Worm (Caenorhabditis elegans): ENCODE results near the gene M05D6.9.

DNA sequence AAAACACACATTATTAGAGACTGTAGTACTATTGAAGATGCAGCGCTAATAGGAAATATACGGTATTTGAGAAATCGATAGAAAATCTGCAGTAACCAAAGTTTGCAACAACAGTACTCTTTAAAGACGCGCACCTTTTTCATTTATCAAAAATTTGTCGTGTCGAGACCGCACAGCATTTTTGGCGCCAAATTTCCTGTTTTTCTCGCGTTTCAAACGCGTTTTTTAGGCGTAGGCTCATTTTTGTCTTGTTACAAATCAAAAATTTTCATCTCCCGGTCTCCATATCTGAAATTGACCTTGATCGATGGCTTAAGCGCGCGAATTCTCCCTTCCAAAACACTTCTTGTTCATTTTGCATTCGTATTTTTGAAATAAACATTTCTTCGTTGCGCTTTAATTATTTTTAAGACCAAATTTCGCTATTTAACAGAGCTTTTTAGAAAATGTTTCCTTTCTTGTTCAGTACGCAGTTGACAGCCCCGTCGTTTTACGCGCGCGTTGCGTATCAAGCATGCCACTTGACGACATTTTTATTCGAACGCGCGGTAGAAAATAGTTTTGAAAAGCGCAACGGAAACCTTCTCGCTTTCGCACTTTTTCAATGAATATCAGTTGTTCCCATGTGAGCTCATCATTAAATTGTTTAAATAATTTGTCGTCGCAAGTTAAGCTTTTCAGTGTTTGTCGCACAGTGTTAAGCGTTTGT lies 37.2 kb upstream of the M05D6.9 start:
- no peak for TF ChIP-seq ref-1 (GFP tag; conservative IDR thresholded peaks at IDR 0.05)
- TF ChIP-seq cog-1 (tag; optimal IDR thresholded peaks at IDR 0.05): no peak

Measured in whole organism, midembryonic.